Fruit fly (Drosophila melanogaster): Measurements from ENCODE around the gene eEF1gamma.

Gene eEF1gamma

DNA sequence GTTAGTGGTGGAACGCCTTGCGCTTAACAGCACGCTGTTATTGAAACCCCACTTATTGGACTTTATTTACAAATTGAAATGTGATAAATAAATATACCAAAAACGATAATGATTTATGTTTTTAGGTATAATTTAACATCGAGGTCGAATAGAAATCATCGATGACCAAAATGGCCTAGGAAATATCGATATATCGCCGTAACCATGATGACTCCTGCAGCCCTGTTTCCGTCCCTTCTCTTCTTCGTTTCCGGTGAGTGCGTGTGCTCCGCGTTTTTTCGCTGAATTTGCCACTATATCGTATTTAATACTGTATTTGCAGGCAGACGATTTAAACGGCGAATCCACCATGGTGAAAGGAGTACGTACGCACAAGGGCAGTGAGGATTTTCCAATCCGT is at the start of gene eEF1gamma:
Gene eEF1gamma, plus strand, starts transcription at position 225 of the 400 bp plus-strand sequence.
- TF ChIP-seq Kr (GFP tag; optimal IDR thresholded peaks at IDR 0.05) (peak; percentile 77), psq (GFP tag; optimal IDR thresholded peaks at IDR 0.05) (peak; percentile 77), CG1792 (GFP tag; optimal IDR thresholded peaks at IDR 0.05) (peak; percentile 93), lbe (GFP tag; optimal IDR thresholded peaks at IDR 0.05) (peak; percentile 85), HLH4C (GFP tag; IDR thresholded peaks at IDR 0.05; ENCODE audit: partially characterized antibody) (peak; percentile 95), CG6654 (GFP tag; optimal IDR thresholded peaks at IDR 0.05) (peak; percentile 87), BtbVII (GFP tag; optimal IDR thresholded peaks at IDR 0.05) (peak; percentile 97), grau (tag; optimal IDR thresholded peaks at IDR 0.05) (peak; percentile 89), H2.0 (GFP tag; IDR thresholded peaks at IDR 0.05) (peak; percentile 94), CG7839 (tag; optimal IDR thresholded peaks at IDR 0.05) (peak; percentile 91), CG4360 (GFP tag; IDR thresholded peaks at IDR 0.05) (peak; percentile 72), kah (GFP tag; optimal IDR thresholded peaks at IDR 0.05) (peak; percentile 91), crp (GFP tag; optimal IDR thresholded peaks at IDR 0.05) (peak in 1 of 2 experiments; percentile 71), ase (GFP tag; IDR thresholded peaks at IDR 0.05) (peak; percentile 93), Stat92E (GFP tag; optimal IDR thresholded peaks at IDR 0.05) (peak in 1 of 3 experiments; percentile 71), CG9876 (GFP tag; optimal IDR thresholded peaks at IDR 0.05) (peak; percentile 96), Deaf1 (tag; optimal IDR thresholded peaks at IDR 0.05) (peak; percentile 70), CG2116 (GFP tag; optimal IDR thresholded peaks at IDR 0.05) (peak; percentile 95), Lhr (GFP tag; optimal IDR thresholded peaks at IDR 0.05) (peak; percentile 91), Fer1 (GFP tag; optimal IDR thresholded peaks at IDR 0.05) (peak; percentile 97), NC2β (GFP tag; optimal IDR thresholded peaks at IDR 0.05) (peak; percentile 99), CG9797 (GFP tag; optimal IDR thresholded peaks at IDR 0.05) (peak; percentile 68), Sox100B (GFP tag; optimal IDR thresholded peaks at IDR 0.05) (peak; percentile 96), Jarid2 (GFP tag; optimal IDR thresholded peaks at IDR 0.05) (peak; percentile 88), sima (GFP tag; optimal IDR thresholded peaks at IDR 0.05) (peak; percentile 94), CG6272 (GFP tag; IDR thresholded peaks at IDR 0.05) (peak; percentile 91), CG9437 (GFP tag; optimal IDR thresholded peaks at IDR 0.05) (peak; percentile 92), CG7987 (GFP tag; optimal IDR thresholded peaks at IDR 0.05) (peak; percentile 99), twi (tag; optimal IDR thresholded peaks at IDR 0.05) (peak; percentile 81), pnt (GFP tag; optimal IDR thresholded peaks at IDR 0.05) (peak; percentile 60), CG31365 (tag; optimal IDR thresholded peaks at IDR 0.05) (peak; percentile 90), CG7963 (GFP tag; IDR thresholded peaks at IDR 0.05; ENCODE audit: partially characterized antibody) (peak; percentile 91), CG12299 (tag; optimal IDR thresholded peaks at IDR 0.05) (peak; percentile 85), CG3163 (GFP tag; optimal IDR thresholded peaks at IDR 0.05) (peak; percentile 85), CG30431 (GFP tag; optimal IDR thresholded peaks at IDR 0.05) (peak; percentile 92), CkIIα-i1 (GFP tag; IDR thresholded peaks at IDR 0.05) (peak; percentile 73; the same call in 1 of the 2 replicates), Hr51 (GFP tag; optimal IDR thresholded peaks at IDR 0.05) (peak; percentile 90 to 95), CG4820 (GFP tag; optimal IDR thresholded peaks at IDR 0.05) (peak; percentile 88), D (optimal IDR thresholded peaks at IDR 0.05) (no peak), D (GFP tag; optimal IDR thresholded peaks at IDR 0.05) (peak; percentile 95), vnd (GFP tag; IDR thresholded peaks at IDR 0.05; ENCODE audit: partially characterized antibody) (peak; percentile 91), CG16779 (GFP tag; IDR thresholded peaks at IDR 0.05) (peak; percentile 93), croc (GFP tag; conservative IDR thresholded peaks at IDR 0.05) (peak; percentile 85), pho (GFP tag; optimal IDR thresholded peaks at IDR 0.05) (peak; percentile 93), CG8944 (GFP tag; optimal IDR thresholded peaks at IDR 0.05) (peak; percentile 87), CG6689 (GFP tag; IDR thresholded peaks at IDR 0.05) (peak; percentile 92), CG15601 (tag; optimal IDR thresholded peaks at IDR 0.05) (peak; percentile 92), abd-A (tag; optimal IDR thresholded peaks at IDR 0.05) (no peak), NK7.1 (GFP tag; optimal IDR thresholded peaks at IDR 0.05) (peak; percentile 97), CG13123 (GFP tag; optimal IDR thresholded peaks at IDR 0.05) (peak; percentile 88)

Measured in whole organism, embryonic.